Fruit fly (Drosophila melanogaster): ENCODE results near the gene TfIIB.

Gene TfIIB

dm6 chr2L:10428528-10428927 is 2.6 kb upstream of the TfIIB start, which contains the start of gene CG5188 (continued):
- TF ChIP-seq trh (GFP tag; optimal IDR thresholded peaks at IDR 0.05) (no peak), nmo (GFP tag; optimal IDR thresholded peaks at IDR 0.05) (peak; percentile 57), CG9932 (GFP tag; IDR thresholded peaks at IDR 0.05) (peak; percentile 62; the same call in 1 of the 2 replicates), salm (tag; optimal IDR thresholded peaks at IDR 0.05) (peak; percentile 7), dysf (GFP tag; IDR thresholded peaks at IDR 0.05) (no peak; the same call in 2 of the 3 replicates), fu2 (GFP tag; optimal IDR thresholded peaks at IDR 0.05) (no peak), CG16779 (GFP tag; IDR thresholded peaks at IDR 0.05) (no peak), CG11247 (GFP tag; IDR thresholded peaks at IDR 0.05) (no peak), psq (GFP tag; optimal IDR thresholded peaks at IDR 0.05) (no peak), pita (GFP tag; optimal IDR thresholded peaks at IDR 0.05) (no peak), fd96Cb (tag; optimal IDR thresholded peaks at IDR 0.05) (peak; percentile 17), jing (GFP tag; optimal IDR thresholded peaks at IDR 0.05) (no peak), CG43689 (GFP tag; IDR thresholded peaks at IDR 0.05) (no peak), CG12744 (GFP tag; optimal IDR thresholded peaks at IDR 0.05) (no peak), CG11723 (GFP tag; optimal IDR thresholded peaks at IDR 0.05) (no peak), CG4617 (GFP tag; optimal IDR thresholded peaks at IDR 0.05; ENCODE audit: borderline replicate concordance) (peak; percentile 19), CG13424 (tag; optimal IDR thresholded peaks at IDR 0.05) (peak; percentile 64), CG6683 (GFP tag; optimal IDR thresholded peaks at IDR 0.05) (no peak), otp (GFP tag; IDR thresholded peaks at IDR 0.05) (0 out of 3 replicates have a peak, but pooled peaks have one; percentile 25), CG14050 (GFP tag; IDR thresholded peaks at IDR 0.05) (no peak), CG13123 (GFP tag; optimal IDR thresholded peaks at IDR 0.05) (peak; percentile 3), CG11456 (GFP tag; IDR thresholded peaks at IDR 0.05) (no peak), CG8281 (tag; optimal IDR thresholded peaks at IDR 0.05) (no peak), phol (tag; optimal IDR thresholded peaks at IDR 0.05) (peak; percentile 55), CG3726 (GFP tag; IDR thresholded peaks at IDR 0.05) (0 out of 3 replicates have a peak, but pooled peaks have one; percentile 35), ewg (GFP tag; optimal IDR thresholded peaks at IDR 0.05) (no peak), Doc2 (GFP tag; IDR thresholded peaks at IDR 0.05) (no peak), nom (GFP tag; optimal IDR thresholded peaks at IDR 0.05) (peak; percentile 49), CG42726 (GFP tag; IDR thresholded peaks at IDR 0.05; ENCODE audit: partially characterized antibody) (no peak), wdn (GFP tag; IDR thresholded peaks at IDR 0.05) (no peak), CG12104 (GFP tag; optimal IDR thresholded peaks at IDR 0.05) (no peak), da (GFP tag; optimal IDR thresholded peaks at IDR 0.05) (no peak), inv (GFP tag; IDR thresholded peaks at IDR 0.05; ENCODE audit: partially characterized antibody) (no peak), Sox102F (GFP tag; optimal IDR thresholded peaks at IDR 0.05) (no peak), zen2 (GFP tag; IDR thresholded peaks at IDR 0.05; ENCODE audit: partially characterized antibody) (peak; percentile 11; the same call in 2 of the 3 replicates), CG6791 (GFP tag; IDR thresholded peaks at IDR 0.05; ENCODE audit: partially characterized antibody) (0 out of 3 replicates have a peak, but pooled peaks have one; percentile 45), CG3838 (GFP tag; optimal IDR thresholded peaks at IDR 0.05) (no peak), amos (GFP tag; IDR thresholded peaks at IDR 0.05; ENCODE audit: partially characterized antibody) (no peak; the same call in 1 of the 2 replicates), E2f2 (GFP tag; IDR thresholded peaks at IDR 0.05) (peak; percentile 36; the same call in 1 of the 2 replicates), slp2 (GFP tag; optimal IDR thresholded peaks at IDR 0.05) (no peak), pb (GFP tag; optimal IDR thresholded peaks at IDR 0.05) (no peak), PHDP (tag; optimal IDR thresholded peaks at IDR 0.05) (peak; percentile 63), esg (GFP tag; conservative IDR thresholded peaks at IDR 0.05) (no peak), CG9609 (GFP tag; optimal IDR thresholded peaks at IDR 0.05) (no peak), sd (tag; optimal IDR thresholded peaks at IDR 0.05) (peak; percentile 80), CG2678 (tag; optimal IDR thresholded peaks at IDR 0.05) (peak; percentile 67), Deaf1 (tag; optimal IDR thresholded peaks at IDR 0.05) (no peak), sug (tag; optimal IDR thresholded peaks at IDR 0.05) (peak; percentile 35), Hmx (GFP tag; optimal IDR thresholded peaks at IDR 0.05) (no peak), dan (GFP tag; IDR thresholded peaks at IDR 0.05) (no peak), Sry-δ (GFP tag; optimal IDR thresholded peaks at IDR 0.05) (no peak)
